Worm (Caenorhabditis elegans) whole organism, young adult: ENCODE data around the gene F46B6.12.
A peak's percentile ranks its signal among the peaks of the same experiment; 100 is the strongest.

ENCODE experiments used
- B0019.2 ChIP-seq: fragments of 200-800 bp; sonication (Bioruptor generic); conservative IDR thresholded peaks from 2 replicates; pipeline ENCODE4 v1.3.6; 2022; ENCODE audit warnings: missing genetic modification reagents, missing genetic modification characterization, missing compliant biosample characterization
- B0035.1 ChIP-seq: sonication (generic microtip); optimal IDR thresholded peaks from 2 replicates; lab custom pipeline; 2016; ENCODE audit warnings: missing genetic modification characterization, mild to moderate bottlenecking, missing compliant biosample characterization, missing genotype, missing genetic modification reagents
- B0336.3 ChIP-seq: fragments of 200-800 bp; sonication (Bioruptor generic); IDR thresholded peaks from 2 replicates; pipeline ENCODE4 v1.3.6; 2022; ENCODE audit warnings: missing genetic modification characterization, missing compliant biosample characterization
- F23B12.7 ChIP-seq: sonication (generic microtip); optimal IDR thresholded peaks from 2 replicates; lab custom pipeline; 2017; ENCODE audit warnings: missing genetic modification characterization, mild to moderate bottlenecking, missing compliant biosample characterization, antibody characterized with exemption, moderate library complexity; ENCODE audit not compliant: insufficient read depth
- F39B2.1 ChIP-seq: fragments of 200-800 bp; sonication (Bioruptor generic); IDR thresholded peaks from 2 replicates; pipeline ENCODE4 v1.3.6; 2022; ENCODE audit warnings: missing genetic modification reagents, missing genetic modification characterization, missing compliant biosample characterization
- F55B11.4 ChIP-seq: sonication (generic microtip); optimal IDR thresholded peaks from 2 replicates; lab custom pipeline; 2016; ENCODE audit warnings: missing compliant biosample characterization, missing genetic modification characterization, borderline replicate concordance; ENCODE audit not compliant: insufficient read depth
- T26A5.8 ChIP-seq: sonication (generic microtip); optimal IDR thresholded peaks from 2 replicates; lab custom pipeline; 2016; ENCODE audit warnings: missing genetic modification characterization, missing compliant biosample characterization
- Y53G8AR.9 ChIP-seq: fragments of 200-800 bp; sonication (Bioruptor generic); conservative IDR thresholded peaks from 2 replicates; pipeline ENCODE4 v1.3.6; 2022; ENCODE audit warnings: missing genetic modification reagents, missing genetic modification characterization, missing compliant biosample characterization
- Y56A3A.18 ChIP-seq: fragments of 200-800 bp; sonication (Bioruptor generic); IDR thresholded peaks from 2 replicates; pipeline ENCODE4 v1.3.6; 2022; ENCODE audit warnings: missing genetic modification reagents, missing genetic modification characterization, missing compliant biosample characterization
- Y95B8A.8 ChIP-seq: fragments of 200-800 bp; sonication (Bioruptor generic); IDR thresholded peaks from 2 replicates; pipeline ENCODE4 v1.3.6; 2022; ENCODE audit warnings: missing genetic modification reagents, missing genetic modification characterization, missing compliant biosample characterization
- ZK185.1 ChIP-seq: sonication (generic microtip); optimal IDR thresholded peaks from 2 replicates; lab custom pipeline; 2016; ENCODE audit warnings: mild to moderate bottlenecking, missing genetic modification characterization, missing compliant biosample characterization; ENCODE audit not compliant: poor library complexity, severe bottlenecking
- atf-7 ChIP-seq: sonication (generic microtip); optimal IDR thresholded peaks from 2 replicates; lab custom pipeline; 2017; ENCODE audit warnings: mild to moderate bottlenecking, missing genetic modification characterization, missing compliant biosample characterization
- attf-3 ChIP-seq: fragments of 200-800 bp; sonication (Bioruptor generic); conservative IDR thresholded peaks from 2 replicates; pipeline ENCODE4 v1.3.6; 2022; ENCODE audit warnings: missing genetic modification reagents, missing genetic modification characterization, missing compliant biosample characterization
- bed-1 ChIP-seq: fragments of 200-800 bp; sonication (Bioruptor generic); IDR thresholded peaks from 2 replicates; pipeline ENCODE4 v1.3.6; 2022; ENCODE audit warnings: missing genetic modification reagents, missing genetic modification characterization, missing compliant biosample characterization
- bed-2 ChIP-seq: fragments of 200-800 bp; sonication (Bioruptor generic); IDR thresholded peaks from 2 replicates; pipeline ENCODE4 v1.3.6; 2022; ENCODE audit warnings: missing genetic modification reagents, missing genetic modification characterization, missing compliant biosample characterization
- ccch-3 ChIP-seq: fragments of 200-800 bp; sonication (Bioruptor generic); optimal IDR thresholded peaks from 2 replicates; lab custom pipeline; 2018; ENCODE audit warnings: mild to moderate bottlenecking, missing genetic modification characterization, missing compliant biosample characterization
- ceh-27 ChIP-seq: fragments of 200-800 bp; sonication (Bioruptor generic); optimal IDR thresholded peaks from 2 replicates; lab custom pipeline; 2018; ENCODE audit warnings: mild to moderate bottlenecking, missing genetic modification characterization, moderate library complexity, missing compliant biosample characterization
- chd-7 ChIP-seq: sonication (generic microtip); optimal IDR thresholded peaks from 2 replicates; lab custom pipeline; 2016; ENCODE audit warnings: mild to moderate bottlenecking, missing genetic modification characterization, moderate library complexity, missing compliant biosample characterization
- dpl-1 ChIP-seq: fragments of 150-350 bp; optimal IDR thresholded peaks from 2 replicates; lab custom pipeline; 2014; ENCODE audit warnings: missing biosample characterization, missing genetic modification reagents, missing genetic modification characterization
- egrh-3 ChIP-seq: fragments of 200-800 bp; sonication (Bioruptor generic); IDR thresholded peaks from 2 replicates; pipeline ENCODE4 v1.3.6; 2022; ENCODE audit warnings: missing genetic modification reagents, missing genetic modification characterization, missing compliant biosample characterization
- ekl-4 ChIP-seq: fragments of 200-800 bp; sonication (Bioruptor generic); IDR thresholded peaks from 2 replicates; pipeline ENCODE4 v1.3.6; 2022; ENCODE audit warnings: missing genetic modification reagents, missing genetic modification characterization, missing compliant biosample characterization
- fkh-3 ChIP-seq: sonication (generic microtip); optimal IDR thresholded peaks from 2 replicates; lab custom pipeline; 2016; ENCODE audit warnings: mild to moderate bottlenecking, missing genetic modification characterization, missing compliant biosample characterization
- gei-17 ChIP-seq: fragments of 200-800 bp; sonication (Bioruptor generic); optimal IDR thresholded peaks from 2 replicates; lab custom pipeline; 2018; ENCODE audit warnings: mild to moderate bottlenecking, missing genetic modification characterization, missing compliant biosample characterization
- him-1 ChIP-seq: sonication (generic microtip); optimal IDR thresholded peaks from 2 replicates; lab custom pipeline; 2016; ENCODE audit warnings: missing genotype, missing genetic modification reagents, missing genetic modification characterization, missing compliant biosample characterization
- hmg-20 ChIP-seq: fragments of 200-800 bp; sonication (Bioruptor generic); IDR thresholded peaks from 2 replicates; pipeline ENCODE4 v1.3.6; 2022; ENCODE audit warnings: missing genetic modification reagents, missing genetic modification characterization, missing compliant biosample characterization
- hsf-1 ChIP-seq: fragments of 200-800 bp; sonication (Bioruptor generic); IDR thresholded peaks from 2 replicates; pipeline ENCODE4 v1.3.6; 2022; ENCODE audit warnings: missing genetic modification reagents, missing genetic modification characterization, missing compliant biosample characterization
- lin-40 ChIP-seq: sonication (generic microtip); optimal IDR thresholded peaks from 2 replicates; lab custom pipeline; 2016; ENCODE audit warnings: missing genetic modification characterization, mild to moderate bottlenecking, missing compliant biosample characterization, missing genotype, missing genetic modification reagents
- mxl-1 ChIP-seq: sonication (generic microtip); optimal IDR thresholded peaks from 2 replicates; lab custom pipeline; 2016; ENCODE audit warnings: missing genetic modification characterization, missing compliant biosample characterization
- nfya-1 ChIP-seq: sonication (generic microtip); optimal IDR thresholded peaks from 2 replicates; lab custom pipeline; 2017; ENCODE audit warnings: antibody characterized with exemption, missing compliant biosample characterization, missing genetic modification characterization, borderline replicate concordance; ENCODE audit not compliant: insufficient read depth
- nfya-2 ChIP-seq: fragments of 200-800 bp; sonication (Bioruptor generic); IDR thresholded peaks from 2 replicates; pipeline ENCODE4 v1.3.6; 2022; ENCODE audit warnings: missing genetic modification reagents, missing genetic modification characterization, missing compliant biosample characterization
- nhr-120 ChIP-seq: fragments of 200-800 bp; sonication (Bioruptor generic); IDR thresholded peaks from 2 replicates; pipeline ENCODE4 v1.3.6; 2022; ENCODE audit warnings: missing genetic modification characterization, missing compliant biosample characterization
- nhr-179 ChIP-seq: sonication (generic microtip); optimal IDR thresholded peaks from 2 replicates; lab custom pipeline; 2016; ENCODE audit warnings: mild to moderate bottlenecking, missing genetic modification characterization, missing compliant biosample characterization
- pha-4 ChIP-seq: fragments of 150-350 bp; sonication (generic microtip); optimal IDR thresholded peaks from 2 replicates; lab custom pipeline; 2014; ENCODE audit warnings: missing biosample characterization, missing genetic modification reagents, missing genetic modification characterization
- rcor-1 ChIP-seq: fragments of 200-800 bp; sonication (Bioruptor generic); IDR thresholded peaks from 2 replicates; pipeline ENCODE4 v1.3.6; 2022; ENCODE audit warnings: missing genetic modification reagents, missing genetic modification characterization, missing compliant biosample characterization
- rec-8 ChIP-seq, 2 experiments: sonication (generic microtip); optimal IDR thresholded peaks; 2 replicates each; lab custom pipeline; 2016; ENCODE audit warnings: mild to moderate bottlenecking in 2 of 2, missing genetic modification characterization in 2 of 2, missing genetic modification reagents in 2 of 2, missing genotype in 2 of 2, missing biosample characterization in 1 of 2, missing compliant biosample characterization in 1 of 2, moderate library complexity in 1 of 2
- snpc-1.3 ChIP-seq: sonication (generic microtip); optimal IDR thresholded peaks from 2 replicates; lab custom pipeline; 2017; ENCODE audit warnings: missing genetic modification characterization, mild to moderate bottlenecking, missing compliant biosample characterization, antibody characterized with exemption, moderate library complexity, missing genotype, missing genetic modification reagents; ENCODE audit not compliant: insufficient read depth
- snpc-4 ChIP-seq, 5 experiments: fragments of 150-350 bp in 1 of 5; sonication (generic microtip) in 4 of 5; optimal IDR thresholded peaks; 2 replicates each; lab custom pipeline; 2014 to 2018; ENCODE audit warnings: missing genetic modification characterization in 5 of 5, missing biosample characterization in 3 of 5, antibody characterized with exemption in 2 of 5, mild to moderate bottlenecking in 2 of 5, missing compliant biosample characterization in 2 of 5, missing genotype in 2 of 5, moderate library complexity in 2 of 5, missing genetic modification reagents in 1 of 5
- somi-1 ChIP-seq: fragments of 200-800 bp; sonication (Bioruptor generic); optimal IDR thresholded peaks from 2 replicates; lab custom pipeline; 2018; ENCODE audit warnings: mild to moderate bottlenecking, missing genetic modification characterization, missing compliant biosample characterization
- tlf-1 ChIP-seq: fragments of 200-800 bp; sonication (Bioruptor generic); optimal IDR thresholded peaks from 2 replicates; lab custom pipeline; 2018; ENCODE audit warnings: mild to moderate bottlenecking, missing genetic modification characterization, missing compliant biosample characterization
- unc-62 ChIP-seq: fragments of 150-350 bp; optimal IDR thresholded peaks from 2 replicates; lab custom pipeline; 2014; ENCODE audit warnings: missing biosample characterization, missing genetic modification reagents, missing genetic modification characterization
- xnd-1 ChIP-seq: sonication (generic microtip); optimal IDR thresholded peaks from 2 replicates; lab custom pipeline; 2016; ENCODE audit warnings: missing genotype, missing genetic modification reagents, missing genetic modification characterization, missing compliant biosample characterization
- zfh-2 ChIP-seq: fragments of 200-800 bp; sonication (Bioruptor generic); conservative IDR thresholded peaks from 2 replicates; pipeline ENCODE4 v1.3.6; 2022; ENCODE audit warnings: missing genetic modification reagents, missing genetic modification characterization, missing compliant biosample characterization
- ztf-3 ChIP-seq: fragments of 200-800 bp; sonication (Bioruptor generic); optimal IDR thresholded peaks from 2 replicates; lab custom pipeline; 2018; ENCODE audit warnings: mild to moderate bottlenecking, missing genetic modification characterization, missing compliant biosample characterization
- ztf-6 ChIP-seq: fragments of 200-800 bp; sonication (Bioruptor generic); IDR thresholded peaks from 2 replicates; pipeline ENCODE4 v1.3.6; 2022; ENCODE audit warnings: missing genetic modification reagents, missing genetic modification characterization, missing compliant biosample characterization

The F46B6.12 gene

DNA sequence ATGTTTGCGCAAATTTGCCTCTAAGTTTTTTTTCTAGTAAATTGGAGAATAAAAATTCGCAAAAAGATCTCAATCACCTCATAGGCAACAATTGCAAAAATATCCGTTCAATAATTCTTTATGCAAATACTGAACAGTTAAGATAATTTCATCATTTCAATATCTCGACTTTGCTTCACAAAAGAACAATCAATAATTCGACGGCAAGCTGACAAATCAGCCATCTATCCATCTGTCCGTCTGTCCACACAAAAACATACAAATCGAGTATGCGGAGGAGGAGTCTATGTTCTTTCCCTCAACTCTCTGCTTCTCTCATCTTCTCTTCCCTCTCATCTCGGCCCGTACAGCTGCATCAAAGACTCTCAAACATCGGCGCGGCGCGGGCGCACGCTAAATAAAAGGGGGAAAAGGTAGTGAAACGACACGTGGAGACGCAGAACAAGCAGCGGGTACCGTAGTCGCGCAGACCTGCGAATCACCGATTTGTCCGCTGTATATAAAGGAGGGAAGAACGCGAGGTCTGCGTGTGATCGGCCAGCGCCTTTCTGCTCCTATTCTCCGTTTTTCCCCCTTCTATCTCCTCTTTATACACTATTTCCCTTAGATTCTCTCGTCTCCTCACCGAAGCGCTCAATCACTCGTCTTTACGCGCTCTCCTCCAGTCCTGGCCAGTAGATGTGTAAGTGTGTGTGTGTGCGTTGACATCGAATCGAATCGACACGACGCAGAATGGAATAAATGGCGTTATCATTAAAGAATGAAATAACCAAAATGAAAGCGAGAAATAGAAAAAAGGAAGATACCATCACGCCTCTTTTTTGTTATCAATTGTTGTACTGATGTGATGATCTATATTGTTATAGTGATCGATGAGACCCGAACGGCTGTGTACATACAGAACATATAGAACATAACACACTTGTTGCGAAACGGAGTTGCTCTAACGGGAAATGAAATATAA lies 44.6 kb downstream of the F46B6.12 start (continued):
- no peak for TF ChIP-seq dpl-1
- peak; percentile 18 for TF ChIP-seq ccch-3
- 0 out of 2 replicates have a peak, but pooled peaks have one; percentile 22 for TF ChIP-seq bed-2 (GFP tag; lab: Robert Waterston, UW)
- TF ChIP-seq him-1 (tag; lab: Kevin White, UChicago), result no peak
- TF ChIP-seq B0336.3 (GFP tag; lab: Robert Waterston, UW), result peak; percentile 95
- TF ChIP-seq nhr-179 (tag; lab: Kevin White, UChicago), result no peak
- peak; percentile 36 for TF ChIP-seq mxl-1 (tag; lab: Kevin White, UChicago)
- TF ChIP-seq rcor-1 (GFP tag; lab: Robert Waterston, UW), result peak; percentile 63
- peak in 1 of 2 experiments; percentile 2 for TF ChIP-seq rec-8 (tag; optimal IDR thresholded peaks at IDR 0.05; lab: Kevin White, UChicago)
- TF ChIP-seq Y53G8AR.9 (GFP tag; lab: Robert Waterston, UW), result peak; percentile 82
- peak; percentile 55 for TF ChIP-seq snpc-4 (GFP tag; optimal IDR thresholded peaks at IDR 0.05; lab: Kevin White, UChicago)
- TF ChIP-seq snpc-4 (tag; optimal IDR thresholded peaks at IDR 0.05; lab: Kevin White, UChicago), result peak; percentile 42 to 79 (median 78)
- TF ChIP-seq F55B11.4, result no peak
- peak; percentile 93 for TF ChIP-seq atf-7 (tag; lab: Kevin White, UChicago)
- TF ChIP-seq nfya-1 (tag; lab: Kevin White, UChicago), result no peak
- TF ChIP-seq egrh-3 (GFP tag; lab: Robert Waterston, UW), result peak; percentile 80
- TF ChIP-seq xnd-1 (tag; lab: Kevin White, UChicago), result no peak
- peak; percentile 96 for TF ChIP-seq chd-7 (tag; lab: Kevin White, UChicago)
- TF ChIP-seq F39B2.1 (GFP tag; lab: Robert Waterston, UW), result no peak
- TF ChIP-seq ztf-3 (GFP tag; lab: Kevin White, UChicago), result peak; percentile 65
- TF ChIP-seq unc-62 (GFP tag; lab: Kevin White, UChicago), result peak; percentile 32
- peak; percentile 66 for TF ChIP-seq gei-17 (GFP tag; lab: Kevin White, UChicago)
- no peak for TF ChIP-seq snpc-1.3 (tag; lab: Kevin White, UChicago)
- TF ChIP-seq bed-1 (GFP tag; lab: Robert Waterston, UW), result no peak
- TF ChIP-seq lin-40 (tag; lab: Kevin White, UChicago), result peak; percentile 94
- no peak for TF ChIP-seq T26A5.8 (tag; lab: Kevin White, UChicago)
- TF ChIP-seq somi-1 (GFP tag; lab: Kevin White, UChicago), result peak; percentile 82
- TF ChIP-seq nfya-2 (GFP tag; lab: Robert Waterston, UW), result no peak
- peak; percentile 81 for TF ChIP-seq ekl-4
- peak; percentile 32; the same call in 1 of the 2 replicates for TF ChIP-seq B0019.2 (GFP tag; lab: Robert Waterston, UW)
- TF ChIP-seq Y56A3A.18, result 0 out of 2 replicates have a peak, but pooled peaks have one; percentile 6
- TF ChIP-seq pha-4 (tag; lab: Kevin White, UChicago), result no peak
- peak; percentile 95 for TF ChIP-seq ceh-27 (GFP tag; lab: Kevin White, UChicago)
- 0 out of 2 replicates have a peak, but pooled peaks have one; percentile 62 for TF ChIP-seq ztf-6
- 0 out of 2 replicates have a peak, but pooled peaks have one; percentile 33 for TF ChIP-seq Y95B8A.8 (GFP tag; lab: Robert Waterston, UW)
- TF ChIP-seq zfh-2 (GFP tag; lab: Robert Waterston, UW), result peak; percentile 100
- TF ChIP-seq F23B12.7 (tag; lab: Kevin White, UChicago), result no peak
- no peak for TF ChIP-seq fkh-3 (tag; lab: Kevin White, UChicago)
- TF ChIP-seq B0035.1 (tag; lab: Kevin White, UChicago), result peak; percentile 78
- no peak for TF ChIP-seq nhr-120 (GFP tag; lab: Robert Waterston, UW)
- no peak for TF ChIP-seq hsf-1 (GFP tag; lab: Robert Waterston, UW)
- peak; percentile 56 for TF ChIP-seq ZK185.1 (tag; lab: Kevin White, UChicago)
- peak; percentile 62 for TF ChIP-seq attf-3
- peak; percentile 72 for TF ChIP-seq tlf-1
- no peak for TF ChIP-seq hmg-20 (GFP tag; lab: Robert Waterston, UW)
